Fruit fly (Drosophila melanogaster) whole organism, adult: ENCODE measurements around the gene CARPA.

Source experiments
- CG11617 ChIP-seq: fragments of 200-800 bp; sonication (Bioruptor generic); optimal IDR thresholded peaks from 2 replicates; lab custom pipeline; 2017; ENCODE audit warnings: mild to moderate bottlenecking, missing biosample characterization, missing genetic modification reagents, missing genetic modification characterization
- CG12768 ChIP-seq: fragments of 200-800 bp; sonication (Bioruptor generic); optimal IDR thresholded peaks from 2 replicates; lab custom pipeline; 2017; ENCODE audit warnings: missing biosample characterization, missing genetic modification characterization, mild to moderate bottlenecking, moderate library complexity, missing genetic modification reagents
- CG33017 ChIP-seq: fragments of 200-800 bp; sonication (Bioruptor generic); optimal IDR thresholded peaks from 2 replicates; lab custom pipeline; 2018; ENCODE audit warnings: missing biosample characterization, mild to moderate bottlenecking, missing genetic modification characterization, moderate library complexity
- CG5204 ChIP-seq: fragments of 200-800 bp; sonication (Bioruptor generic); optimal IDR thresholded peaks from 2 replicates; lab custom pipeline; 2016; ENCODE audit warnings: missing biosample characterization, missing genetic modification characterization
- CG7045 ChIP-seq: fragments of 200-800 bp; sonication (Bioruptor generic); optimal IDR thresholded peaks from 2 replicates; lab custom pipeline; 2017; ENCODE audit warnings: missing biosample characterization, mild to moderate bottlenecking, missing genetic modification characterization
- CG7101 ChIP-seq: fragments of 200-800 bp; sonication (Bioruptor generic); optimal IDR thresholded peaks from 2 replicates; lab custom pipeline; 2018; ENCODE audit warnings: missing biosample characterization, mild to moderate bottlenecking, missing genetic modification characterization, moderate library complexity
- Clk ChIP-seq: fragments of 200-800 bp; sonication (Bioruptor generic); optimal IDR thresholded peaks from 2 replicates; lab custom pipeline; 2017; ENCODE audit warnings: missing biosample characterization, missing genetic modification characterization
- Hr96 ChIP-seq: fragments of 200-800 bp; sonication (Bioruptor generic); optimal IDR thresholded peaks from 2 replicates; lab custom pipeline; 2016; ENCODE audit warnings: missing biosample characterization, missing genetic modification characterization
- bab1 ChIP-seq: fragments of 200-800 bp; sonication (Bioruptor generic); optimal IDR thresholded peaks from 3 replicates; lab custom pipeline; 2019; ENCODE audit warnings: missing biosample characterization, mild to moderate bottlenecking, missing genetic modification characterization, moderate library complexity
- cic ChIP-seq: fragments of 200-800 bp; sonication (Bioruptor generic); optimal IDR thresholded peaks from 2 replicates; lab custom pipeline; 2017; ENCODE audit warnings: missing biosample characterization, mild to moderate bottlenecking, missing genetic modification characterization, moderate library complexity
- kay ChIP-seq: fragments of 200-800 bp; sonication (Bioruptor generic); peaks from one replicate; lab custom pipeline; 2016; ENCODE audit warnings: missing biosample characterization, missing genetic modification characterization, borderline replicate concordance
- ovo ChIP-seq: fragments of 200-800 bp; sonication (Bioruptor generic); optimal IDR thresholded peaks from 2 replicates; lab custom pipeline; 2016; ENCODE audit warnings: missing biosample characterization, missing genetic modification characterization
- tj ChIP-seq: fragments of 200-800 bp; sonication (Bioruptor generic); optimal IDR thresholded peaks from 3 replicates; lab custom pipeline; 2017; ENCODE audit warnings: missing biosample characterization, mild to moderate bottlenecking, missing genetic modification characterization, moderate library complexity

DNA sequence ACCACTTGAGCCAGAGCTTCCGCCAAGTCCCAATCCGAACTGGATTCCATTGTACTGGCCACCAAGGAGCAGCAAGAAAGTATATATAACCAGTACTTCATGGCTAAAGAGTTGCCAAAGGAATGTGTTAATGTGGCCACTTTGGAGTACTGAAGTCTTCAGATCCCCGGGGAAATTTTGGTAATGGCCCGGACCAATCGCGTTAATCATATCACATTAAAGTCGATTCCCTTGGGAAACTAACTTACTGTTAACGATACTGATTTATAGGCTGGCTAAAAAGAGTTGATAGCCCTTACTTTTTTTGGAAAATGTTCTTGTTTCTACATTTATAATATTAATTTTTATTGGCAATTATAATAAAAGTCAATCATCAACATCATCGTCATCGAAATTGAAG is 40.9 kb downstream of the CARPA start, which contains the start of gene Ir7b:
- TF ChIP-seq CG12768 (GFP tag; lab: Kevin White, UChicago) (no peak), ovo (GFP tag; lab: Kevin White, UChicago) (no peak), CG7045 (no peak), kay (GFP tag; lab: Kevin White, UChicago) (no peak), cic (no peak), CG11617 (GFP tag; lab: Kevin White, UChicago) (no peak), Clk (no peak), CG5204 (GFP tag; lab: Kevin White, UChicago) (no peak), Hr96 (GFP tag; lab: Kevin White, UChicago) (no peak), CG33017 (tag; lab: Kevin White, UChicago) (no peak), CG7101 (tag; lab: Kevin White, UChicago) (no peak), tj (GFP tag; lab: Kevin White, UChicago) (no peak), bab1 (no peak)
